Fruit fly (Drosophila melanogaster): ENCODE measurements around the gene Srp72.

DNA sequence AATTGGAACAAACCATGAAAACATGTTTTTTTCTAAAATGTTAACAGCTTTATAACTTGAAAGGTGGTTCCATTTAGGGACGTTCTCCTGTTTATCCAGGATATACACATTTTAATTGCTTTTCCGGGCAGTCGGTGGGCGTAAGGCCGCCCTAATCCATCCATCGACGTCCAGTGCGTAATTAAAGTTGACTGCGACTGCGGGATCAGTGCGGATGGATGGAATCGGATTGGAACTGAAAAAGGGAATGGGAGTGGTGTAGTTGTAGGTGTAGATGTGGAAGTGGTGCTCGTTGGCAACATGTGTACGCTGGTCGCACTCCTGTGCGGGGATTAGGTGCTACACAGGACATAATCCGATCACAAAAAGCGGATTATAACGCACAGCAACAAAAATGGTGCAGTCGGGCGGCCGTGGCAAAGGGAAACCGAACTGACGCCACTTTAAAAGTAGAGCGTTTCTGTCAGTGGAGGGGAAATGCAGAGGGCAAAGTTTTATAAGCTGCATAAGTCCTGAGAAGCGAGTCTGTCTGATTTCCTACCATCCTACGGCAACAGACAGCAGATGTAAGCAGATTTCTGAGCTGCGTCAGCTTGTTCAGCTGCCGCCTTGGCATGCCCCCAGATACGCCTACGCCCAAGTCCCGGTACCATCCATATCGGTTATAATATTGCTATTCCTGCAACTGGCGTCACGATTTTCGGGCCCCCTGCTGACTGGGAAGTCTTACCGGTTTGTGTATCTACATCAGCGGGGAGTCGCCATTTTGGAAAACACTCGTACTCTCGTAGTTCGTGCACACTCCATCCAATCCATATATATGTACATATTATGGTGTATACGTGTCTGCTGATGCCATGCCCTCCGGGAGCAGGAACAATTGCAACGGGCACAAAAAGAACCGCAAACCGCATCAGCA, 9.2 kb downstream of the Srp72 start:
- no peak for TF ChIP-seq CG8478 (optimal IDR thresholded peaks at IDR 0.05)
- TF ChIP-seq CTCF (optimal IDR thresholded peaks at IDR 0.05), result no peak
